Worm (Caenorhabditis elegans): ENCODE data around the gene fbxa-76.

- TF ChIP-seq pqm-1 (tag; optimal IDR thresholded peaks at IDR 0.05) (no peak), unc-130 (tag; optimal IDR thresholded peaks at IDR 0.05) (no peak), elt-2 (tag; optimal IDR thresholded peaks at IDR 0.05) (no peak), snpc-4 (tag; optimal IDR thresholded peaks at IDR 0.05) (no peak), ztf-4 (tag; optimal IDR thresholded peaks at IDR 0.05) (no peak), efl-1 (optimal IDR thresholded peaks at IDR 0.05) (no peak), efl-1 (GFP tag; optimal IDR thresholded peaks at IDR 0.05 in 1 of 2) (no peak)
Measured at ce11 chrIII:1216096-1216495, 32.9 kb downstream of the fbxa-76 start.

Data from whole organism, L1 larva.